3 fruit fly cellular contexts compared by ENCODE assay signal in genomic region chrX:12739789-12740188, dm6.
TF ChIP-seq lines count a peak whose summit lies in the region.

No protein-coding gene starts in this region.

- TF ChIP-seq CTCF in whole organism, embryonic (GFP tag; optimal IDR thresholded peaks at IDR 0.05; lab: Kevin White, UChicago), result no peak

TF ChIP-seq in whole organism, embryonic, 481 proteins besides CTCF, POLR2A, EP300 and RAD21:
- peak; percentile 93 for TF ChIP-seq CG3407 (GFP tag; optimal IDR thresholded peaks at IDR 0.05; lab: Kevin White, UChicago)
- TF ChIP-seq CG1647 (GFP tag; optimal IDR thresholded peaks at IDR 0.05; lab: Kevin White, UChicago), result no peak
- peak; percentile 35 for TF ChIP-seq sens (GFP tag; lab: Kevin White, UChicago)

TF ChIP-seq in whole organism, prepupa, 60 proteins besides CTCF, POLR2A, EP300 and RAD21:
- TF ChIP-seq Ets96B (tag; optimal IDR thresholded peaks at IDR 0.05; lab: Kevin White, UChicago) (no peak), svp (GFP tag; lab: Kevin White, UChicago) (peak; percentile 42), Smox (GFP tag; optimal IDR thresholded peaks at IDR 0.05; lab: Kevin White, UChicago) (peak; percentile 22), Hr39 (GFP tag; optimal IDR thresholded peaks at IDR 0.05; lab: Kevin White, UChicago) (no peak), CG6163 (GFP tag; IDR thresholded peaks at IDR 0.05; lab: Robert Waterston, UW) (peak; percentile 50; the same call in 2 of the 3 replicates), fd59A (GFP tag; optimal IDR thresholded peaks at IDR 0.05; lab: Kevin White, UChicago) (no peak), ss (GFP tag; optimal IDR thresholded peaks at IDR 0.05; lab: Kevin White, UChicago) (peak in 1 of 2 experiments; percentile 24), fd85E (GFP tag; optimal IDR thresholded peaks at IDR 0.05; lab: Kevin White, UChicago) (no peak)

TF ChIP-seq in whole organism, wandering third instar larva, 38 proteins besides CTCF, POLR2A, EP300 and RAD21:
- TF ChIP-seq Rel (GFP tag; optimal IDR thresholded peaks at IDR 0.05; lab: Kevin White, UChicago), result no peak
- peak; percentile 62 for TF ChIP-seq Rel (tag; optimal IDR thresholded peaks at IDR 0.05; lab: Kevin White, UChicago)
- no peak for TF ChIP-seq dl (GFP tag; optimal IDR thresholded peaks at IDR 0.05; lab: Kevin White, UChicago; ENCODE audit: insufficient read depth in 1 of 2, partially characterized antibody in 2 of 2)
- peak; percentile 7 for TF ChIP-seq Sp1 (GFP tag; optimal IDR thresholded peaks at IDR 0.05; lab: Kevin White, UChicago)
TF ChIP-seq in whole organism, wandering third instar larva: peak in this region for 2.
